Fruit fly (Drosophila melanogaster) Kc167 (cell line): Measurements from ENCODE around the gene Bicra.

Experiments
- Sin3A ChIP-seq: fragments of >200 bp; optimal IDR thresholded peaks from 2 replicates; lab custom pipeline; 2018; ENCODE audit warnings: missing external identifiers
- insv ChIP-seq: fragments of >200 bp; optimal IDR thresholded peaks from 3 replicates; lab custom pipeline; 2018; ENCODE audit warnings: missing external identifiers
- psq ChIP-seq: fragments of >200 bp; optimal IDR thresholded peaks from 2 replicates; lab custom pipeline; 2017; ENCODE audit warnings: missing external identifiers
- ttk ChIP-seq: sonication (Bioruptor generic); optimal IDR thresholded peaks from 2 replicates; lab custom pipeline; 2017; ENCODE audit warnings: missing external identifiers

DNA sequence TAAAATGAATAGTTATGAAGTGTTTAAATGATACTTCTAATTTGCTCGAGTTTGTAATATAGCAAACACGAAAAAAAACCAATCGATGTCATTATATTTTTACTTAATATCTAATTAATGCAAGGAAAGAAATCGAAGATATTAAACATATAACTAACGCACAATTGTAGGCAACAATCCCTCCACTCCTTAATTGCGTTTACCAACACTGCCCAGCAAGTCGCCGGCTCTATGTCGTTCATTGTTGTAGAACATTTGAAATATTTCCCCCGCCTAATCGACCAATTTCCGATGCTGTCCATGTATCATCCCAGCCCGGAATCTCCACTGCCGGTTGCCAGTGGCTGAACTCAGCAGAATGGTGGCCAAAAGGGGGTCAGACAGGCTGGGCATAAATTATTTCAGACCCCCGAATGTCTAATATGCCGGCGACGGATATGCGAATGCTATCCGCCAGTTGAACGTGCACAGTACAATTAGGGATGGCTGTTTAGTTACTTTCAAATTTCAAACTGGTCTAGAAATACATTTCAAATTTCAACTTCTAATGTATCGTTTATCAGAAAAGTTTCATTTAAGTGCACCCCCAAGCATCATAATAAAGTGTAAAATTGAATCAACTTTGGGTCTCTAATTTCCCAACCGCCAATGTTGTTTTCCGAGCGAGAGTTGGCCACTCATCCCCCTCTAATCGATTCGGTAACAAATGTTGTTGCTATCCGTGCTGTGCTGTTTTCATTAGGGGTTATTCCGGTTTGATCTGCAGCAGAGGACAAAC is 5.8 kb downstream of the Bicra start:
- no peak for TF ChIP-seq psq (lab: Kevin White, UChicago)
- no peak for TF ChIP-seq Sin3A (lab: Kevin White, UChicago)
- no peak for TF ChIP-seq ttk (lab: Kevin White, UChicago)
- no peak for TF ChIP-seq insv (lab: Kevin White, UChicago)
